Worm (Caenorhabditis elegans): ENCODE data around the gene ssq-4.

Gene ssq-4

ce11 chrIV:4988531-4988930, 27.7 kb upstream of the ssq-4 start, which contains the start of gene E03H12.7:
Gene E03H12.7 (minus strand): TSS chrIV:4988631.
- no peak for TF ChIP-seq ccch-3 (GFP tag; optimal IDR thresholded peaks at IDR 0.05)
- TF ChIP-seq hsf-1 (GFP tag; IDR thresholded peaks at IDR 0.05): no peak
- TF ChIP-seq egrh-3 (GFP tag; IDR thresholded peaks at IDR 0.05): no peak
- no peak for TF ChIP-seq hmg-1.2 (GFP tag; IDR thresholded peaks at IDR 0.05)
- no peak for TF ChIP-seq ceh-100 (GFP tag; IDR thresholded peaks at IDR 0.05)
- TF ChIP-seq efl-1 (GFP tag; optimal IDR thresholded peaks at IDR 0.05): no peak
- no peak for TF ChIP-seq ztf-3 (GFP tag; optimal IDR thresholded peaks at IDR 0.05)
- no peak for TF ChIP-seq fkh-3 (tag; optimal IDR thresholded peaks at IDR 0.05)
- no peak for TF ChIP-seq atf-7 (tag; optimal IDR thresholded peaks at IDR 0.05)
- no peak for TF ChIP-seq hmg-20 (GFP tag; IDR thresholded peaks at IDR 0.05)
- TF ChIP-seq let-607 (tag; optimal IDR thresholded peaks at IDR 0.05): no peak
- no peak for TF ChIP-seq tlf-1 (GFP tag; optimal IDR thresholded peaks at IDR 0.05)

ce11 chrIV:4992089-4992488, 24.2 kb upstream of the ssq-4 start, which contains the start of gene str-162:
Gene str-162 (plus strand): TSS chrIV:4992389.
- no peak for TF ChIP-seq Y56A3A.18 (GFP tag; IDR thresholded peaks at IDR 0.05)

- TF ChIP-seq F33H1.4 (GFP tag; IDR thresholded peaks at IDR 0.05): no peak
- TF ChIP-seq attf-3 (GFP tag; conservative IDR thresholded peaks at IDR 0.05): no peak
- no peak for TF ChIP-seq rpc-1 (optimal IDR thresholded peaks at IDR 0.05)
- no peak for TF ChIP-seq rpc-1 (tag; optimal IDR thresholded peaks at IDR 0.05)
- TF ChIP-seq ceh-40 (GFP tag; IDR thresholded peaks at IDR 0.05): no peak
- TF ChIP-seq hlh-12 (tag; optimal IDR thresholded peaks at IDR 0.05): no peak
- TF ChIP-seq Y67H2A.10 (GFP tag; conservative IDR thresholded peaks at IDR 0.05): no peak
- TF ChIP-seq lin-40 (tag; optimal IDR thresholded peaks at IDR 0.05): no peak
- TF ChIP-seq nhr-120 (GFP tag; IDR thresholded peaks at IDR 0.05): no peak
- no peak for TF ChIP-seq let-526 (GFP tag; IDR thresholded peaks at IDR 0.05)
- TF ChIP-seq ceh-27 (GFP tag; optimal IDR thresholded peaks at IDR 0.05): no peak
- TF ChIP-seq ama-1 (optimal IDR thresholded peaks at IDR 0.05): no peak
- no peak for TF ChIP-seq ama-1 (GFP tag; optimal IDR thresholded peaks at IDR 0.05)
- TF ChIP-seq aptf-3 (GFP tag; IDR thresholded peaks at IDR 0.05): no peak
- no peak for TF ChIP-seq ccch-3 (GFP tag; optimal IDR thresholded peaks at IDR 0.05)
- no peak for TF ChIP-seq snpc-3.4 (tag; optimal IDR thresholded peaks at IDR 0.05)
- TF ChIP-seq him-1 (tag; optimal IDR thresholded peaks at IDR 0.05): no peak
These were observed 23.2 kb upstream of the ssq-4 start for ce11 chrIV:4993128-4993527.

ce11 chrIV:4995842-4996241, 20.4 kb upstream of the ssq-4 start, which contains the start of gene ssq-2:
Gene ssq-2 (plus strand): TSS chrIV:4996142.
- TF ChIP-seq hmg-20 (GFP tag; IDR thresholded peaks at IDR 0.05): no peak
- no peak for TF ChIP-seq attf-3 (GFP tag; conservative IDR thresholded peaks at IDR 0.05)
- no peak for TF ChIP-seq bed-2 (GFP tag; IDR thresholded peaks at IDR 0.05)
- no peak for TF ChIP-seq mxl-1 (tag; optimal IDR thresholded peaks at IDR 0.05)
- TF ChIP-seq ceh-100 (GFP tag; IDR thresholded peaks at IDR 0.05): no peak
- TF ChIP-seq madf-10 (tag; optimal IDR thresholded peaks at IDR 0.05): no peak
- no peak for TF ChIP-seq ceh-58 (GFP tag; IDR thresholded peaks at IDR 0.05)
- TF ChIP-seq F39B2.1 (GFP tag; IDR thresholded peaks at IDR 0.05): no peak
- TF ChIP-seq nhr-179 (tag; optimal IDR thresholded peaks at IDR 0.05): no peak
- TF ChIP-seq zim-3 (tag; optimal IDR thresholded peaks at IDR 0.05): no peak
- no peak for TF ChIP-seq Y67H2A.10 (GFP tag; conservative IDR thresholded peaks at IDR 0.05)
- no peak for TF ChIP-seq madf-6 (GFP tag; IDR thresholded peaks at IDR 0.05)
- TF ChIP-seq Y53F4B.3 (GFP tag; IDR thresholded peaks at IDR 0.05): no peak
- TF ChIP-seq T07F8.4 (tag; optimal IDR thresholded peaks at IDR 0.05): no peak

All from whole organism, young adult.